Fruit fly (Drosophila melanogaster): ENCODE results near the gene emc.

The emc gene

dm6 chr3L:772193-772592 lies 23.0 kb downstream of the emc start (continued):
- TF ChIP-seq nerfin-2 (GFP tag; IDR thresholded peaks at IDR 0.05; ENCODE audit: partially characterized antibody) (no peak), ems (GFP tag; optimal IDR thresholded peaks at IDR 0.05) (peak; percentile 17), CG12219 (GFP tag; optimal IDR thresholded peaks at IDR 0.05) (peak; percentile 29), Rfx (GFP tag; IDR thresholded peaks at IDR 0.05) (peak; percentile 51; the same call in 1 of the 2 replicates), vfl (GFP tag; optimal IDR thresholded peaks at IDR 0.05) (no peak), ind (GFP tag; optimal IDR thresholded peaks at IDR 0.05) (peak; percentile 5), gfzf (GFP tag; optimal IDR thresholded peaks at IDR 0.05) (no peak), ftz-f1 (GFP tag; optimal IDR thresholded peaks at IDR 0.05) (no peak), Elba2 (GFP tag; optimal IDR thresholded peaks at IDR 0.05) (no peak), Hr78 (GFP tag; optimal IDR thresholded peaks at IDR 0.05) (no peak), CG3847 (GFP tag; IDR thresholded peaks at IDR 0.05) (0 out of 2 replicates have a peak, but pooled peaks have one; percentile 20), CG18011 (GFP tag; optimal IDR thresholded peaks at IDR 0.05) (no peak), lola (GFP tag; optimal IDR thresholded peaks at IDR 0.05) (peak in 1 of 3 experiments; percentile 34), CG17359 (tag; optimal IDR thresholded peaks at IDR 0.05) (peak; percentile 66), CG11456 (GFP tag; IDR thresholded peaks at IDR 0.05) (0 out of 3 replicates have a peak, but pooled peaks have one; percentile 4), Oli (tag; optimal IDR thresholded peaks at IDR 0.05) (peak; percentile 40), CG12104 (GFP tag; optimal IDR thresholded peaks at IDR 0.05) (no peak), Hr3 (GFP tag; optimal IDR thresholded peaks at IDR 0.05) (peak; percentile 26), CG10366 (GFP tag; IDR thresholded peaks at IDR 0.05) (no peak; the same call in 1 of the 2 replicates), onecut (GFP tag; IDR thresholded peaks at IDR 0.05) (peak; percentile 29; the same call in 1 of the 2 replicates), HLH54F (GFP tag; optimal IDR thresholded peaks at IDR 0.05) (no peak), CG17385 (GFP tag; optimal IDR thresholded peaks at IDR 0.05) (peak; percentile 61), Rx (GFP tag; IDR thresholded peaks at IDR 0.05) (0 out of 2 replicates have a peak, but pooled peaks have one; percentile 34), psq (GFP tag; optimal IDR thresholded peaks at IDR 0.05) (no peak), CG31365 (tag; optimal IDR thresholded peaks at IDR 0.05) (no peak), CG30431 (GFP tag; optimal IDR thresholded peaks at IDR 0.05) (peak; percentile 8), ssp (GFP tag; IDR thresholded peaks at IDR 0.05) (0 out of 2 replicates have a peak, but pooled peaks have one; percentile 27), tna (GFP tag; IDR thresholded peaks at IDR 0.05; ENCODE audit: partially characterized antibody) (no peak), cwo (GFP tag; optimal IDR thresholded peaks at IDR 0.05) (no peak), ken (GFP tag; IDR thresholded peaks at IDR 0.05) (peak; percentile 68; the same call in 2 of the 3 replicates), exex (tag; optimal IDR thresholded peaks at IDR 0.05) (no peak), esg (GFP tag; conservative IDR thresholded peaks at IDR 0.05) (no peak; the same call in 1 of the 2 replicates), Optix (GFP tag; IDR thresholded peaks at IDR 0.05) (peak; percentile 62; the same call in 1 of the 3 replicates), Taf1 (GFP tag; IDR thresholded peaks at IDR 0.05) (no peak), prd (optimal IDR thresholded peaks at IDR 0.05) (no peak), prd (GFP tag; IDR thresholded peaks at IDR 0.05) (peak; percentile 71; the same call in 2 of the 3 replicates), Six4 (GFP tag; optimal IDR thresholded peaks at IDR 0.05) (no peak), CG12659 (GFP tag; optimal IDR thresholded peaks at IDR 0.05) (peak; percentile 5), CG10959 (GFP tag; IDR thresholded peaks at IDR 0.05) (0 out of 2 replicates have a peak, but pooled peaks have one; percentile 35), CG12942 (GFP tag; optimal IDR thresholded peaks at IDR 0.05) (no peak), stc (GFP tag; IDR thresholded peaks at IDR 0.05) (peak; percentile 26; the same call in 1 of the 2 replicates), CG31441 (GFP tag; IDR thresholded peaks at IDR 0.05) (peak; percentile 41; the same call in 1 of the 2 replicates), Doc2 (GFP tag; IDR thresholded peaks at IDR 0.05) (no peak), CG1647 (GFP tag; optimal IDR thresholded peaks at IDR 0.05) (no peak), tap (tag; optimal IDR thresholded peaks at IDR 0.05) (peak; percentile 41), ewg (GFP tag; optimal IDR thresholded peaks at IDR 0.05) (peak; percentile 54), ham (GFP tag; IDR thresholded peaks at IDR 0.05) (no peak), CG1233 (GFP tag; optimal IDR thresholded peaks at IDR 0.05) (peak; percentile 5), scrt (GFP tag; optimal IDR thresholded peaks at IDR 0.05) (no peak), dpn (GFP tag; optimal IDR thresholded peaks at IDR 0.05) (peak in 1 of 2 experiments; percentile 39)
